Worm (Caenorhabditis elegans) whole organism, L4 larva: ENCODE data around the gene D1086.9.

Experiments used
- aly-2 ChIP-seq: sonication (generic microtip); optimal IDR thresholded peaks from 2 replicates; lab custom pipeline; 2018; ENCODE audit warnings: missing biosample characterization, missing genetic modification characterization
- ama-1 ChIP-seq: fragments of 150-350 bp; optimal IDR thresholded peaks from 2 replicates; lab custom pipeline; 2014; ENCODE audit warnings: inconsistent platforms, mixed read lengths
- daf-12 ChIP-seq: fragments of 150-350 bp; optimal IDR thresholded peaks from 2 replicates; lab custom pipeline; 2014; ENCODE audit warnings: missing biosample characterization, missing genetic modification reagents, missing genetic modification characterization
- dpl-1 ChIP-seq: fragments of 150-350 bp; optimal IDR thresholded peaks from 2 replicates; lab custom pipeline; 2014; ENCODE audit warnings: missing biosample characterization, missing genetic modification reagents, missing genetic modification characterization
- fkh-10 ChIP-seq: fragments of 150-350 bp; optimal IDR thresholded peaks from 2 replicates; lab custom pipeline; 2014; ENCODE audit warnings: missing biosample characterization, missing genetic modification reagents, missing genetic modification characterization
- mdl-1 ChIP-seq, 2 experiments: fragments of 150-350 bp in 1 of 2; sonication (generic microtip) in 1 of 2; optimal IDR thresholded peaks; 2 replicates each; lab custom pipeline; 2014 to 2017; ENCODE audit warnings: missing biosample characterization in 2 of 2, missing genetic modification characterization in 2 of 2
- nhr-10 ChIP-seq: fragments of 150-350 bp; optimal IDR thresholded peaks from 2 replicates; lab custom pipeline; 2014; ENCODE audit warnings: missing biosample characterization, missing genetic modification characterization
- nhr-25 ChIP-seq: sonication (generic microtip); optimal IDR thresholded peaks from 2 replicates; lab custom pipeline; 2017; ENCODE audit warnings: missing genetic modification characterization, mild to moderate bottlenecking, missing compliant biosample characterization, antibody characterized with exemption, moderate library complexity, borderline replicate concordance; ENCODE audit not compliant: insufficient read depth
- skn-1 ChIP-seq: fragments of 150-350 bp; optimal IDR thresholded peaks from 2 replicates; lab custom pipeline; 2014; ENCODE audit warnings: missing biosample characterization, missing genetic modification characterization
- spr-3 ChIP-seq: fragments of 200-800 bp; sonication (Bioruptor generic); optimal IDR thresholded peaks from 2 replicates; lab custom pipeline; 2018; ENCODE audit warnings: mild to moderate bottlenecking, missing genetic modification characterization, missing compliant biosample characterization
- unc-39 ChIP-seq: sonication (generic microtip); optimal IDR thresholded peaks from 2 replicates; lab custom pipeline; 2017; ENCODE audit warnings: missing biosample characterization, missing genetic modification characterization
- zag-1 ChIP-seq: fragments of 150-350 bp; optimal IDR thresholded peaks from 2 replicates; lab custom pipeline; 2014; ENCODE audit warnings: missing biosample characterization, missing genetic modification characterization
- zfp-3 ChIP-seq: fragments of 200-800 bp; sonication (Bioruptor generic); conservative IDR thresholded peaks from 2 replicates; pipeline ENCODE4 v1.3.6; 2022; ENCODE audit warnings: missing genetic modification reagents, missing genetic modification characterization, missing compliant biosample characterization

DNA sequence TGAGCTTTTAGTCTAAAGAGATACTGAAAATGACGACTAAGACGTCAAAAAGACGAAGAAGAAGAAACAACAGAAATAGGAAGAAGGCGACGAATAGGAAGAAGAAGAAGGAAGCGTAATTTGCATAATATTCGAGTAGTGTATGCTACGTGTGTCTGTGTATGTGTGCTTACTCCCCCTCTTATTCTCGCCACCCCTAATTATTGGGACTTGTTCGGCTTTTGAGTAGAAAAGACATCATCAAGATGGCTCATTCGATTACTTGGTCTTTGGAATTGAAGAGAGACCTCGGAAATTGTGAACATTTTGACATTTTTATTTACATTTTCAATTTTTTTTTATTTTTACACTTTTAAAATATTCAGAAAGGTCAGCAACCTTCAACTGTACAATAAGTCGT lies 26.2 kb downstream of the D1086.9 start:
- TF ChIP-seq nhr-25 (tag; lab: Kevin White, UChicago) (no peak), zag-1 (tag; lab: Kevin White, UChicago) (no peak), aly-2 (tag; lab: Kevin White, UChicago) (no peak), fkh-10 (GFP tag; lab: Kevin White, UChicago) (no peak), daf-12 (tag; lab: Kevin White, UChicago) (no peak), mdl-1 (tag; optimal IDR thresholded peaks at IDR 0.05; lab: Kevin White, UChicago) (no peak), skn-1 (no peak), dpl-1 (GFP tag; lab: Kevin White, UChicago) (no peak), spr-3 (GFP tag; lab: Kevin White, UChicago) (no peak), nhr-10 (tag; lab: Kevin White, UChicago) (no peak), ama-1 (lab: Kevin White, UChicago) (no peak), zfp-3 (GFP tag; lab: Robert Waterston, UW) (no peak), unc-39 (tag; lab: Kevin White, UChicago) (no peak)
